Fruit fly (Drosophila melanogaster) whole organism, embryonic: ENCODE data around the gene Rpt4.

Experiments used
- Bgb ChIP-seq: fragments of 200-800 bp; sonication (Bioruptor generic); IDR thresholded peaks from 2 replicates; pipeline ENCODE4 v1.3.6; 2022; ENCODE audit warnings: missing biosample characterization, missing genetic modification characterization; ENCODE audit not compliant: partially characterized antibody
- CG10209 ChIP-seq: fragments of 200-800 bp; sonication (Bioruptor generic); optimal IDR thresholded peaks from 3 replicates; lab custom pipeline; 2017; ENCODE audit warnings: missing biosample characterization, mild to moderate bottlenecking, missing genetic modification characterization, missing genetic modification reagents
- CG10321 ChIP-seq: fragments of 200-800 bp; sonication (Bioruptor generic); IDR thresholded peaks from 2 replicates; pipeline ENCODE4 v1.3.6; 2022; ENCODE audit warnings: missing biosample characterization, missing genetic modification characterization
- CG10979 ChIP-seq: fragments of 200-800 bp; sonication (Bioruptor generic); optimal IDR thresholded peaks from 2 replicates; lab custom pipeline; 2018; ENCODE audit warnings: missing biosample characterization, mild to moderate bottlenecking, missing genetic modification characterization, moderate library complexity
- CG12071 ChIP-seq: fragments of 200-800 bp; sonication (Bioruptor generic); optimal IDR thresholded peaks from 3 replicates; lab custom pipeline; 2018; ENCODE audit warnings: missing biosample characterization, mild to moderate bottlenecking, missing genetic modification characterization
- CG12104 ChIP-seq: fragments of 200-800 bp; sonication (Bioruptor generic); optimal IDR thresholded peaks from 3 replicates; lab custom pipeline; 2016; ENCODE audit warnings: missing biosample characterization, missing genetic modification characterization
- CG1233 ChIP-seq: fragments of 200-800 bp; sonication (Bioruptor generic); optimal IDR thresholded peaks from 4 replicates; lab custom pipeline; 2018; ENCODE audit warnings: missing biosample characterization, mild to moderate bottlenecking, missing genetic modification characterization
- CG12659 ChIP-seq: fragments of 200-800 bp; sonication (Bioruptor generic); optimal IDR thresholded peaks from 3 replicates; lab custom pipeline; 2017; ENCODE audit warnings: mild to moderate bottlenecking, missing biosample characterization, missing genetic modification reagents, missing genetic modification characterization
- CG13287 ChIP-seq: fragments of 200-800 bp; sonication (Bioruptor generic); IDR thresholded peaks from 2 replicates; pipeline ENCODE4 v1.3.6; 2022; ENCODE audit warnings: missing biosample characterization, missing genetic modification characterization; ENCODE audit not compliant: partially characterized antibody
- CG14441 ChIP-seq: fragments of 200-800 bp; sonication (Bioruptor generic); IDR thresholded peaks from 2 replicates; pipeline ENCODE4 v1.3.6; 2022; ENCODE audit warnings: missing biosample characterization, missing genetic modification characterization
- CG15696 ChIP-seq: fragments of 200-800 bp; sonication (Bioruptor generic); optimal IDR thresholded peaks from 2 replicates; lab custom pipeline; 2019; ENCODE audit warnings: missing biosample characterization, mild to moderate bottlenecking, missing genetic modification characterization, moderate library complexity
- CG1647 ChIP-seq: fragments of 200-800 bp; sonication (Bioruptor generic); optimal IDR thresholded peaks from 3 replicates; lab custom pipeline; 2016; ENCODE audit warnings: missing biosample characterization, missing genetic modification characterization
- CG17328 ChIP-seq: fragments of 200-800 bp; sonication (Bioruptor generic); IDR thresholded peaks from 2 replicates; pipeline ENCODE4 v1.3.6; 2022; ENCODE audit warnings: missing biosample characterization, missing genetic modification characterization
- CG17912 ChIP-seq: fragments of 200-800 bp; sonication (Bioruptor generic); optimal IDR thresholded peaks from 2 replicates; lab custom pipeline; 2018; ENCODE audit warnings: missing biosample characterization, mild to moderate bottlenecking, missing genetic modification characterization
- CG18011 ChIP-seq: fragments of 200-800 bp; sonication (Bioruptor generic); optimal IDR thresholded peaks from 2 replicates; lab custom pipeline; 2017; ENCODE audit warnings: missing biosample characterization, missing genetic modification characterization, mild to moderate bottlenecking, moderate library complexity, missing genotype
- CG18262 ChIP-seq: fragments of 200-800 bp; optimal IDR thresholded peaks from 3 replicates; lab custom pipeline; 2019; ENCODE audit warnings: missing biosample characterization, mild to moderate bottlenecking, missing genetic modification characterization, moderate library complexity
- CG18764 ChIP-seq: fragments of 200-800 bp; sonication (Bioruptor generic); optimal IDR thresholded peaks from 3 replicates; lab custom pipeline; 2016; ENCODE audit warnings: missing biosample characterization, missing genetic modification characterization
- CG2129 ChIP-seq: fragments of 200-800 bp; sonication (Bioruptor generic); IDR thresholded peaks from 2 replicates; pipeline ENCODE4 v1.3.6; 2022; ENCODE audit warnings: missing biosample characterization, missing genetic modification characterization; ENCODE audit not compliant: partially characterized antibody
- CG32767 ChIP-seq: fragments of 200-800 bp; sonication (Bioruptor generic); IDR thresholded peaks from 2 replicates; pipeline ENCODE4 v1.3.6; 2022; ENCODE audit warnings: missing biosample characterization, missing genetic modification characterization
- CG3281 ChIP-seq: fragments of 200-800 bp; sonication (Bioruptor generic); optimal IDR thresholded peaks from 3 replicates; lab custom pipeline; 2017; ENCODE audit warnings: missing biosample characterization, mild to moderate bottlenecking, missing genetic modification characterization
- CG33213 ChIP-seq: fragments of 200-800 bp; sonication (Bioruptor generic); optimal IDR thresholded peaks from 3 replicates; lab custom pipeline; 2016; ENCODE audit warnings: missing biosample characterization, missing genetic modification characterization
- CG3407 ChIP-seq: fragments of 200-800 bp; sonication (Bioruptor generic); optimal IDR thresholded peaks from 2 replicates; lab custom pipeline; 2018; ENCODE audit warnings: missing biosample characterization, mild to moderate bottlenecking, missing genetic modification characterization
- CG34422 ChIP-seq: fragments of 200-800 bp; sonication (Bioruptor generic); IDR thresholded peaks from 3 replicates; pipeline ENCODE4 v1.3.6; 2022; ENCODE audit warnings: missing biosample characterization, missing genetic modification characterization
- CG5953 ChIP-seq: fragments of 200-800 bp; sonication (Bioruptor generic); IDR thresholded peaks from 2 replicates; pipeline ENCODE4 v1.3.6; 2022; ENCODE audit warnings: missing biosample characterization, missing genetic modification characterization
- CG6175 ChIP-seq: fragments of 200-800 bp; sonication (Bioruptor generic); IDR thresholded peaks from 3 replicates; pipeline ENCODE4 v1.3.6; 2022; ENCODE audit warnings: missing biosample characterization, missing genetic modification characterization
- CG6654 ChIP-seq: fragments of 200-800 bp; sonication (Bioruptor generic); optimal IDR thresholded peaks from 2 replicates; lab custom pipeline; 2017; ENCODE audit warnings: missing biosample characterization, mild to moderate bottlenecking, missing genetic modification characterization
- CG6791 ChIP-seq: fragments of 200-800 bp; sonication (Bioruptor generic); IDR thresholded peaks from 3 replicates; pipeline ENCODE4 v1.3.6; 2022; ENCODE audit warnings: missing biosample characterization, missing genetic modification characterization; ENCODE audit not compliant: partially characterized antibody
- CG6813 ChIP-seq: fragments of 200-800 bp; sonication (Bioruptor generic); optimal IDR thresholded peaks from 2 replicates; lab custom pipeline; 2017; ENCODE audit warnings: missing biosample characterization, missing genetic modification characterization, mild to moderate bottlenecking, moderate library complexity, missing genetic modification reagents
- CG8478 ChIP-seq: fragments of >200 bp; optimal IDR thresholded peaks from 2 replicates; lab custom pipeline; 2018
- CG9609 ChIP-seq: fragments of 200-800 bp; sonication (Bioruptor generic); optimal IDR thresholded peaks from 3 replicates; lab custom pipeline; 2016; ENCODE audit warnings: missing biosample characterization, missing genetic modification characterization
- CG9797 ChIP-seq: fragments of 200-800 bp; sonication (Bioruptor generic); optimal IDR thresholded peaks from 3 replicates; lab custom pipeline; 2018; ENCODE audit warnings: missing biosample characterization, mild to moderate bottlenecking, missing genetic modification characterization
- Doc2 ChIP-seq: fragments of 200-800 bp; sonication (Bioruptor generic); IDR thresholded peaks from 2 replicates; pipeline ENCODE4 v1.3.6; 2022; ENCODE audit warnings: missing biosample characterization, missing genetic modification characterization
- Doc3 ChIP-seq: fragments of 200-800 bp; sonication (Bioruptor generic); IDR thresholded peaks from 3 replicates; pipeline ENCODE4 v1.3.6; 2022; ENCODE audit warnings: missing biosample characterization, missing genetic modification characterization; ENCODE audit not compliant: partially characterized antibody
- Fer3 ChIP-seq: fragments of 200-800 bp; sonication (Bioruptor generic); optimal IDR thresholded peaks from 2 replicates; lab custom pipeline; 2018; ENCODE audit warnings: missing biosample characterization, mild to moderate bottlenecking, missing genetic modification characterization, moderate library complexity
- HLH3B ChIP-seq: fragments of 200-800 bp; sonication (Bioruptor generic); IDR thresholded peaks from 2 replicates; pipeline ENCODE4 v1.3.6; 2022; ENCODE audit warnings: missing biosample characterization, missing genetic modification characterization
- Hr51 ChIP-seq, 2 experiments: fragments of 200-800 bp; sonication (Bioruptor generic); optimal IDR thresholded peaks; 2 replicates in 1 of 2; 3 replicates in 1 of 2; lab custom pipeline; 2016 to 2018; ENCODE audit warnings: missing biosample characterization in 2 of 2, missing genetic modification characterization in 2 of 2, mild to moderate bottlenecking in 1 of 2, moderate library complexity in 1 of 2
- Kr ChIP-seq: fragments of 200-800 bp; sonication (Bioruptor generic); optimal IDR thresholded peaks from 2 replicates; lab custom pipeline; 2017; ENCODE audit warnings: missing biosample characterization, mild to moderate bottlenecking, missing genetic modification characterization
- Mes4 ChIP-seq: fragments of 200-800 bp; sonication (Bioruptor generic); optimal IDR thresholded peaks from 2 replicates; lab custom pipeline; 2016; ENCODE audit warnings: missing biosample characterization, missing genetic modification characterization
- NFAT ChIP-seq: fragments of 200-800 bp; sonication (Bioruptor generic); IDR thresholded peaks from 2 replicates; pipeline ENCODE4 v1.3.6; 2022; ENCODE audit warnings: missing biosample characterization, missing genetic modification characterization
- Nf-YC ChIP-seq: fragments of 200-800 bp; optimal IDR thresholded peaks from 3 replicates; lab custom pipeline; 2019; ENCODE audit warnings: missing biosample characterization, mild to moderate bottlenecking, missing genetic modification characterization, moderate library complexity
- Ssrp ChIP-seq: fragments of 200-800 bp; sonication (Bioruptor generic); optimal IDR thresholded peaks from 2 replicates; lab custom pipeline; 2018; ENCODE audit warnings: missing biosample characterization, mild to moderate bottlenecking, missing genetic modification characterization, moderate library complexity
- bbx ChIP-seq: fragments of 200-800 bp; sonication (Bioruptor generic); IDR thresholded peaks from 2 replicates; pipeline ENCODE4 v1.3.6; 2022; ENCODE audit warnings: missing biosample characterization, missing genetic modification characterization; ENCODE audit not compliant: partially characterized antibody
- cas ChIP-seq: fragments of 200-800 bp; sonication (Bioruptor generic); IDR thresholded peaks from 2 replicates; pipeline ENCODE4 v1.3.6; 2022; ENCODE audit warnings: missing biosample characterization, missing genetic modification characterization
- crp ChIP-seq, 2 experiments: fragments of 200-800 bp; sonication (Bioruptor generic); optimal IDR thresholded peaks; 2 replicates in 1 of 2; 3 replicates in 1 of 2; lab custom pipeline; 2017; ENCODE audit warnings: missing biosample characterization in 2 of 2, missing genetic modification characterization in 2 of 2, mild to moderate bottlenecking in 1 of 2, moderate library complexity in 1 of 2
- fu2 ChIP-seq: fragments of 200-800 bp; sonication (Bioruptor generic); optimal IDR thresholded peaks from 2 replicates; lab custom pipeline; 2016; ENCODE audit warnings: missing biosample characterization, missing genetic modification characterization
- gsb ChIP-seq: fragments of 200-800 bp; sonication (Bioruptor generic); IDR thresholded peaks from 2 replicates; pipeline ENCODE4 v1.3.6; 2022; ENCODE audit warnings: missing biosample characterization, missing genetic modification characterization
- lov ChIP-seq, 2 experiments: fragments of 200-800 bp in 1 of 2; fragments of >200 bp in 1 of 2; sonication (Bioruptor generic) in 1 of 2; IDR thresholded peaks in 1 of 2; optimal IDR thresholded peaks in 1 of 2; 2 replicates in 1 of 2; 3 replicates in 1 of 2; pipeline versions ENCODE4 v1.3.6 to Lab custom; 2017 to 2022; ENCODE audit warnings: missing biosample characterization in 1 of 2, missing genetic modification characterization in 1 of 2
- p53 ChIP-seq: fragments of 200-800 bp; sonication (Bioruptor generic); optimal IDR thresholded peaks from 2 replicates; lab custom pipeline; 2016; ENCODE audit warnings: missing biosample characterization, missing genetic modification characterization
- unpg ChIP-seq: fragments of 200-800 bp; sonication (Bioruptor generic); optimal IDR thresholded peaks from 3 replicates; lab custom pipeline; 2018; ENCODE audit warnings: missing biosample characterization, mild to moderate bottlenecking, missing genetic modification characterization, moderate library complexity

Rpt4 gene

dm6 chrX:6255414-6255915 is 35.6 kb downstream of the Rpt4 start, which contains the start of the genes Rbcn-3A and Spx (continued):
- TF ChIP-seq CG3281 (GFP tag; lab: Kevin White, UChicago): no peak
- no peak for TF ChIP-seq p53 (GFP tag; lab: Kevin White, UChicago)
- no peak for TF ChIP-seq CG17912 (GFP tag; lab: Kevin White, UChicago)
- peak; percentile 63 for TF ChIP-seq CG12659
- peak; percentile 50 for TF ChIP-seq Nf-YC (tag; lab: Kevin White, UChicago)
- no peak for TF ChIP-seq CG3407
- TF ChIP-seq CG18011 (GFP tag; lab: Kevin White, UChicago): no peak
- no peak for TF ChIP-seq unpg
- TF ChIP-seq fu2 (GFP tag; lab: Kevin White, UChicago): no peak
- TF ChIP-seq CG10979: peak; percentile 2
- TF ChIP-seq Ssrp (tag; lab: Kevin White, UChicago): no peak
- TF ChIP-seq CG9797 (GFP tag; lab: Kevin White, UChicago): peak; percentile 43
- TF ChIP-seq crp (GFP tag; optimal IDR thresholded peaks at IDR 0.05; lab: Kevin White, UChicago): no peak
- no peak for TF ChIP-seq Doc2
- TF ChIP-seq CG34422 (GFP tag; lab: Robert Waterston, UW): peak; percentile 35; the same call in 1 of the 3 replicates
- no peak for TF ChIP-seq CG1233 (GFP tag; lab: Kevin White, UChicago)
- TF ChIP-seq CG15696 (tag; lab: Kevin White, UChicago): no peak
- peak; percentile 0 for TF ChIP-seq CG18764 (GFP tag; lab: Kevin White, UChicago)
- peak; percentile 29; the same call in 1 of the 2 replicates for TF ChIP-seq CG17328 (GFP tag; lab: Robert Waterston, UW)
- no peak for TF ChIP-seq Fer3 (tag; lab: Kevin White, UChicago)
- peak; percentile 38 for TF ChIP-seq CG18262 (tag; lab: Kevin White, UChicago)
- no peak for TF ChIP-seq Mes4 (GFP tag; lab: Kevin White, UChicago)
- no peak for TF ChIP-seq CG12071 (GFP tag; lab: Kevin White, UChicago)
- TF ChIP-seq CG12104 (GFP tag; lab: Kevin White, UChicago): no peak
- TF ChIP-seq CG10209 (GFP tag; lab: Kevin White, UChicago): no peak
- peak; percentile 79 for TF ChIP-seq bbx (GFP tag; lab: Robert Waterston, UW)
- TF ChIP-seq CG14441 (GFP tag; lab: Robert Waterston, UW): no peak
- peak; percentile 87 for TF ChIP-seq CG13287
- no peak for TF ChIP-seq NFAT (GFP tag; lab: Robert Waterston, UW)
- no peak for TF ChIP-seq CG8478 (lab: Kevin White, UChicago)
- peak; percentile 82 for TF ChIP-seq CG2129 (GFP tag; lab: Robert Waterston, UW)
- TF ChIP-seq CG1647 (GFP tag; lab: Kevin White, UChicago): no peak
- TF ChIP-seq Bgb (GFP tag; lab: Robert Waterston, UW): peak; percentile 80
- TF ChIP-seq lov (optimal IDR thresholded peaks at IDR 0.05; lab: Kevin White, UChicago): no peak
- no peak for TF ChIP-seq lov (GFP tag; IDR thresholded peaks at IDR 0.05; lab: Robert Waterston, UW)
- peak in 1 of 2 experiments; percentile 35 for TF ChIP-seq Hr51 (GFP tag; optimal IDR thresholded peaks at IDR 0.05; lab: Kevin White, UChicago)
- peak; percentile 89 for TF ChIP-seq Doc3 (GFP tag; lab: Robert Waterston, UW)
- peak; percentile 90 for TF ChIP-seq CG6791 (GFP tag; lab: Robert Waterston, UW)
- no peak for TF ChIP-seq CG10321
- TF ChIP-seq HLH3B: no peak
- no peak for TF ChIP-seq CG9609 (GFP tag; lab: Kevin White, UChicago)
- no peak for TF ChIP-seq CG6654 (GFP tag; lab: Kevin White, UChicago)
- 0 out of 2 replicates have a peak, but pooled peaks have one; percentile 12 for TF ChIP-seq CG32767 (GFP tag; lab: Robert Waterston, UW)
- TF ChIP-seq CG5953 (GFP tag; lab: Robert Waterston, UW): no peak
- TF ChIP-seq CG6813 (GFP tag; lab: Kevin White, UChicago): no peak
- TF ChIP-seq gsb (GFP tag; lab: Robert Waterston, UW): no peak
- no peak for TF ChIP-seq cas
- no peak for TF ChIP-seq Kr (GFP tag; lab: Kevin White, UChicago)
- TF ChIP-seq CG33213 (GFP tag; lab: Kevin White, UChicago): no peak
- TF ChIP-seq CG6175: no peak
